Worm (Caenorhabditis elegans) whole organism, late embryonic: ENCODE data around the gene lip-1.

Experiments
- C08G9.2 ChIP-seq: sonication (generic microtip); optimal IDR thresholded peaks from 2 replicates; lab custom pipeline; 2016; ENCODE audit warnings: mild to moderate bottlenecking, missing genetic modification characterization, moderate library complexity, missing compliant biosample characterization
- C38D4.7 ChIP-seq: fragments of 200-800 bp; sonication (Bioruptor generic); optimal IDR thresholded peaks from 2 replicates; lab custom pipeline; 2018; ENCODE audit warnings: mild to moderate bottlenecking, missing genetic modification characterization, moderate library complexity, missing compliant biosample characterization
- F13H6.1 ChIP-seq: sonication (generic microtip); optimal IDR thresholded peaks from 2 replicates; lab custom pipeline; 2016; ENCODE audit warnings: missing genetic modification characterization, missing compliant biosample characterization
- K02D7.2 ChIP-seq: sonication (generic microtip); optimal IDR thresholded peaks from 2 replicates; lab custom pipeline; 2017; ENCODE audit warnings: mild to moderate bottlenecking, missing genetic modification characterization, missing compliant biosample characterization
- K09A11.1 ChIP-seq: sonication (generic microtip); optimal IDR thresholded peaks from 2 replicates; lab custom pipeline; 2017; ENCODE audit warnings: antibody characterized with exemption, mild to moderate bottlenecking, missing genetic modification characterization, missing compliant biosample characterization; ENCODE audit not compliant: insufficient read depth
- T23F11.4 ChIP-seq: fragments of 200-800 bp; sonication (Bioruptor generic); optimal IDR thresholded peaks from 2 replicates; lab custom pipeline; 2018; ENCODE audit warnings: mild to moderate bottlenecking, missing genetic modification characterization, missing compliant biosample characterization
- ahr-1 ChIP-seq: sonication (generic microtip); optimal IDR thresholded peaks from 2 replicates; lab custom pipeline; 2016; ENCODE audit warnings: missing genetic modification characterization, missing compliant biosample characterization
- ama-1 ChIP-seq: fragments of 150-350 bp; optimal IDR thresholded peaks from 2 replicates; lab custom pipeline; 2014
- ceh-14 ChIP-seq: sonication (generic microtip); optimal IDR thresholded peaks from 2 replicates; lab custom pipeline; 2016; ENCODE audit warnings: missing genotype, missing genetic modification characterization, missing compliant biosample characterization
- ceh-19 ChIP-seq: fragments of 200-800 bp; sonication (Bioruptor generic); optimal IDR thresholded peaks from 2 replicates; lab custom pipeline; 2018; ENCODE audit warnings: mild to moderate bottlenecking, missing genetic modification characterization, missing compliant biosample characterization
- ceh-22 ChIP-seq: sonication (generic microtip); optimal IDR thresholded peaks from 2 replicates; lab custom pipeline; 2017; ENCODE audit warnings: missing biosample characterization, missing genetic modification characterization
- ceh-24 ChIP-seq: sonication (generic microtip); optimal IDR thresholded peaks from 2 replicates; lab custom pipeline; 2016; ENCODE audit warnings: mild to moderate bottlenecking, missing genetic modification characterization, missing compliant biosample characterization
- ceh-30 ChIP-seq: fragments of 150-350 bp; optimal IDR thresholded peaks from 2 replicates; lab custom pipeline; 2014; ENCODE audit warnings: missing biosample characterization, missing genetic modification characterization
- ceh-31 ChIP-seq: sonication (generic microtip); optimal IDR thresholded peaks from 2 replicates; lab custom pipeline; 2016; ENCODE audit warnings: missing genetic modification characterization, missing compliant biosample characterization
- ceh-34 ChIP-seq: sonication (generic microtip); optimal IDR thresholded peaks from 2 replicates; lab custom pipeline; 2016; ENCODE audit warnings: mild to moderate bottlenecking, missing genetic modification characterization, missing compliant biosample characterization
- ceh-45 ChIP-seq: fragments of 200-800 bp; sonication (Bioruptor generic); IDR thresholded peaks from 2 replicates; pipeline ENCODE4 v1.3.6; 2022; ENCODE audit warnings: missing genetic modification reagents, missing genetic modification characterization, missing compliant biosample characterization
- ceh-48 ChIP-seq: sonication (generic microtip); optimal IDR thresholded peaks from 2 replicates; lab custom pipeline; 2016; ENCODE audit warnings: missing genetic modification characterization, inconsistent platforms, missing compliant biosample characterization
- che-1 ChIP-seq: sonication (generic microtip); optimal IDR thresholded peaks from 2 replicates; lab custom pipeline; 2016; ENCODE audit warnings: mild to moderate bottlenecking, missing genetic modification characterization, missing compliant biosample characterization
- dmd-4 ChIP-seq: sonication (generic microtip); optimal IDR thresholded peaks from 2 replicates; lab custom pipeline; 2016; ENCODE audit warnings: borderline replicate concordance, missing genetic modification characterization, missing compliant biosample characterization
- dve-1 ChIP-seq: sonication (generic microtip); optimal IDR thresholded peaks from 2 replicates; lab custom pipeline; 2017; ENCODE audit warnings: antibody characterized with exemption, mild to moderate bottlenecking, missing genetic modification characterization, missing compliant biosample characterization
- elt-4 ChIP-seq: sonication (generic microtip); optimal IDR thresholded peaks from 2 replicates; lab custom pipeline; 2016; ENCODE audit warnings: missing genetic modification characterization, missing compliant biosample characterization
- ets-4 ChIP-seq: sonication (generic microtip); optimal IDR thresholded peaks from 2 replicates; lab custom pipeline; 2016; ENCODE audit warnings: missing genetic modification characterization, missing compliant biosample characterization
- eyg-1 ChIP-seq: sonication (generic microtip); optimal IDR thresholded peaks from 2 replicates; lab custom pipeline; 2016; ENCODE audit warnings: missing genotype, missing genetic modification characterization, missing compliant biosample characterization
- fax-1 ChIP-seq: sonication (generic microtip); optimal IDR thresholded peaks from 2 replicates; lab custom pipeline; 2016; ENCODE audit warnings: missing genotype, missing genetic modification characterization, missing compliant biosample characterization
- fkh-6 ChIP-seq: sonication (generic microtip); optimal IDR thresholded peaks from 2 replicates; lab custom pipeline; 2016; ENCODE audit warnings: missing genetic modification characterization, missing compliant biosample characterization
- gmeb-2 ChIP-seq: sonication (generic microtip); optimal IDR thresholded peaks from 2 replicates; lab custom pipeline; 2016; ENCODE audit warnings: missing genetic modification characterization, inconsistent platforms, missing compliant biosample characterization
- hlh-13 ChIP-seq: fragments of 200-800 bp; sonication (Bioruptor generic); optimal IDR thresholded peaks from 2 replicates; lab custom pipeline; 2018; ENCODE audit warnings: mild to moderate bottlenecking, missing genetic modification characterization, missing compliant biosample characterization
- hlh-30 ChIP-seq: sonication (generic microtip); optimal IDR thresholded peaks from 2 replicates; lab custom pipeline; 2017; ENCODE audit warnings: antibody characterized with exemption, missing genetic modification characterization, missing compliant biosample characterization; ENCODE audit not compliant: insufficient read depth
- lim-6 ChIP-seq: sonication (generic microtip); optimal IDR thresholded peaks from 2 replicates; lab custom pipeline; 2016; ENCODE audit warnings: missing genetic modification characterization, missing compliant biosample characterization
- mec-3 ChIP-seq: sonication (generic microtip); optimal IDR thresholded peaks from 2 replicates; lab custom pipeline; 2016; ENCODE audit warnings: borderline replicate concordance, missing genetic modification characterization, missing compliant biosample characterization
- nfya-1 ChIP-seq: sonication (generic microtip); optimal IDR thresholded peaks from 2 replicates; lab custom pipeline; 2017; ENCODE audit warnings: missing genetic modification characterization, mild to moderate bottlenecking, missing compliant biosample characterization, antibody characterized with exemption, moderate library complexity
- nhr-232 ChIP-seq: sonication (generic microtip); optimal IDR thresholded peaks from 2 replicates; lab custom pipeline; 2016; ENCODE audit warnings: missing genetic modification characterization, missing compliant biosample characterization
- npax-4 ChIP-seq: sonication (generic microtip); optimal IDR thresholded peaks from 2 replicates; lab custom pipeline; 2016; ENCODE audit warnings: missing genetic modification characterization, missing compliant biosample characterization
- odd-2 ChIP-seq: sonication (generic microtip); optimal IDR thresholded peaks from 2 replicates; lab custom pipeline; 2017; ENCODE audit warnings: antibody characterized with exemption, mild to moderate bottlenecking, missing genetic modification characterization, missing compliant biosample characterization
- pat-9 ChIP-seq: fragments of 200-800 bp; sonication (Bioruptor generic); optimal IDR thresholded peaks from 2 replicates; lab custom pipeline; 2018; ENCODE audit warnings: mild to moderate bottlenecking, missing genetic modification characterization, moderate library complexity, missing compliant biosample characterization
- pax-1 ChIP-seq: fragments of 150-350 bp; optimal IDR thresholded peaks from 2 replicates; lab custom pipeline; 2014; ENCODE audit warnings: missing biosample characterization, missing genetic modification characterization
- pha-4 ChIP-seq: fragments of 150-350 bp; optimal IDR thresholded peaks from 2 replicates; lab custom pipeline; 2018; ENCODE audit warnings: missing biosample characterization, missing genetic modification reagents, missing genetic modification characterization
- pqm-1 ChIP-seq: sonication (generic microtip); optimal IDR thresholded peaks from 2 replicates; lab custom pipeline; 2016; ENCODE audit warnings: missing genetic modification characterization, missing compliant biosample characterization
- pros-1 ChIP-seq: fragments of 150-350 bp; optimal IDR thresholded peaks from 2 replicates; lab custom pipeline; 2014; ENCODE audit warnings: missing biosample characterization, missing genetic modification reagents, missing genetic modification characterization
- ref-2 ChIP-seq: sonication (generic microtip); optimal IDR thresholded peaks from 2 replicates; lab custom pipeline; 2016; ENCODE audit warnings: missing genetic modification characterization, missing compliant biosample characterization
- rnt-1 ChIP-seq: sonication (generic microtip); optimal IDR thresholded peaks from 2 replicates; lab custom pipeline; 2016; ENCODE audit warnings: missing genetic modification characterization, missing compliant biosample characterization
- sdc-2 ChIP-seq: sonication (generic microtip); optimal IDR thresholded peaks from 2 replicates; lab custom pipeline; 2016; ENCODE audit warnings: missing genotype, missing genetic modification characterization, missing compliant biosample characterization
- syd-9 ChIP-seq: sonication (generic microtip); optimal IDR thresholded peaks from 2 replicates; lab custom pipeline; 2016; ENCODE audit warnings: mild to moderate bottlenecking, missing genetic modification characterization, moderate library complexity, missing compliant biosample characterization
- tbx-7 ChIP-seq: sonication (generic microtip); optimal IDR thresholded peaks from 2 replicates; lab custom pipeline; 2016; ENCODE audit warnings: missing genotype, missing genetic modification characterization, missing compliant biosample characterization
- ttx-3 ChIP-seq: sonication (generic microtip); optimal IDR thresholded peaks from 2 replicates; lab custom pipeline; 2016; ENCODE audit warnings: missing genetic modification reagents, missing genetic modification characterization, missing compliant biosample characterization
- unc-3 ChIP-seq, 2 experiments: fragments of 200-800 bp in 1 of 2; sonication (Bioruptor generic) in 1 of 2; sonication (generic microtip) in 1 of 2; conservative IDR thresholded peaks in 1 of 2; optimal IDR thresholded peaks in 1 of 2; 2 replicates each; pipeline versions ENCODE4 v1.3.6 to Lab custom; 2016 to 2022; ENCODE audit warnings: missing compliant biosample characterization in 2 of 2, missing genetic modification characterization in 2 of 2, missing genetic modification reagents in 1 of 2
- zip-5 ChIP-seq: sonication (generic microtip); optimal IDR thresholded peaks from 2 replicates; lab custom pipeline; 2016; ENCODE audit warnings: missing genetic modification characterization, missing compliant biosample characterization

lip-1 gene

ce11 chrIV:6839091-6839522 is 3.7 kb upstream of the lip-1 start (continued):
- TF ChIP-seq eyg-1 = no peak
- TF ChIP-seq ref-2 (tag; lab: Kevin White, UChicago) = no peak
- no peak for TF ChIP-seq ahr-1 (tag; lab: Kevin White, UChicago)
- no peak for TF ChIP-seq pqm-1 (tag; lab: Kevin White, UChicago)
- no peak for TF ChIP-seq ceh-19
- TF ChIP-seq ets-4 (tag; lab: Kevin White, UChicago) = no peak
- no peak for TF ChIP-seq ceh-48 (tag; lab: Kevin White, UChicago)
- no peak for TF ChIP-seq mec-3
- TF ChIP-seq ceh-14 (tag; lab: Kevin White, UChicago) = peak; percentile 50
- no peak for TF ChIP-seq ceh-22
- no peak for TF ChIP-seq unc-3 (GFP tag; conservative IDR thresholded peaks at IDR 0.05; lab: Robert Waterston, UW)
- TF ChIP-seq unc-3 (tag; optimal IDR thresholded peaks at IDR 0.05; lab: Kevin White, UChicago) = no peak
- TF ChIP-seq pha-4 = no peak
- no peak for TF ChIP-seq dmd-4 (tag; lab: Kevin White, UChicago)
- TF ChIP-seq hlh-13 (GFP tag; lab: Kevin White, UChicago) = no peak
- no peak for TF ChIP-seq gmeb-2 (tag; lab: Kevin White, UChicago)
- no peak for TF ChIP-seq syd-9 (tag; lab: Kevin White, UChicago)
- TF ChIP-seq fkh-6 = no peak
- no peak for TF ChIP-seq odd-2
- no peak for TF ChIP-seq elt-4
- no peak for TF ChIP-seq sdc-2 (tag; lab: Kevin White, UChicago)
- TF ChIP-seq dve-1 (tag; lab: Kevin White, UChicago) = peak; percentile 30
- TF ChIP-seq lim-6 (tag; lab: Kevin White, UChicago) = peak; percentile 32
- TF ChIP-seq C38D4.7 = no peak
- TF ChIP-seq hlh-30 (tag; lab: Kevin White, UChicago) = no peak
- TF ChIP-seq zip-5 (tag; lab: Kevin White, UChicago) = no peak

- TF ChIP-seq lim-6 (tag; lab: Kevin White, UChicago) = no peak
- no peak for TF ChIP-seq ceh-34
- TF ChIP-seq ama-1 (lab: Kevin White, UChicago) = no peak
- no peak for TF ChIP-seq ceh-22
- TF ChIP-seq elt-4 = no peak
- no peak for TF ChIP-seq nhr-232 (tag; lab: Kevin White, UChicago)
- TF ChIP-seq pax-1 (tag; lab: Kevin White, UChicago) = no peak
- TF ChIP-seq tbx-7 (tag; lab: Kevin White, UChicago) = no peak
- TF ChIP-seq nfya-1 (tag; lab: Kevin White, UChicago) = no peak
- TF ChIP-seq zip-5 (tag; lab: Kevin White, UChicago) = no peak
- no peak for TF ChIP-seq pqm-1 (tag; lab: Kevin White, UChicago)
- no peak for TF ChIP-seq ceh-24 (tag; lab: Kevin White, UChicago)
- no peak for TF ChIP-seq sdc-2 (tag; lab: Kevin White, UChicago)
- TF ChIP-seq K02D7.2 (tag; lab: Kevin White, UChicago) = no peak
- TF ChIP-seq rnt-1 (tag; lab: Kevin White, UChicago) = no peak
- no peak for TF ChIP-seq ref-2 (tag; lab: Kevin White, UChicago)
- TF ChIP-seq ttx-3 (tag; lab: Kevin White, UChicago) = no peak
- no peak for TF ChIP-seq che-1 (tag; lab: Kevin White, UChicago)
- TF ChIP-seq, all 69 proteins: peak for 0
Measured at ce11 chrIV:6841562-6842282, 1.0 kb upstream of the lip-1 start.

- TF ChIP-seq pax-1 (tag; lab: Kevin White, UChicago) (no peak), pat-9 (no peak), ceh-34 (no peak), elt-4 (no peak), fax-1 (tag; lab: Kevin White, UChicago) (no peak), ceh-45 (GFP tag; lab: Robert Waterston, UW) (no peak), npax-4 (no peak), rnt-1 (tag; lab: Kevin White, UChicago) (no peak), C08G9.2 (tag; lab: Kevin White, UChicago) (no peak), F13H6.1 (tag; lab: Kevin White, UChicago) (no peak), K09A11.1 (tag; lab: Kevin White, UChicago) (no peak), pros-1 (tag; lab: Kevin White, UChicago) (no peak), ceh-31 (tag; lab: Kevin White, UChicago) (no peak), ceh-30 (no peak), ceh-19 (no peak), mec-3 (no peak), hlh-30 (tag; lab: Kevin White, UChicago) (no peak), ahr-1 (tag; lab: Kevin White, UChicago) (no peak), T23F11.4 (GFP tag; lab: Kevin White, UChicago) (no peak)
Measured at ce11 chrIV:6852727-6853126, 10.0 kb downstream of the lip-1 start.
